Worm (Caenorhabditis elegans) whole organism, L4 larva: ENCODE measurements around the gene K09C6.2.

Experiments used
- D1046.2 ChIP-seq: fragments of 200-800 bp; sonication (Bioruptor generic); IDR thresholded peaks from 2 replicates; pipeline ENCODE4 v1.3.6; 2022; ENCODE audit warnings: missing genetic modification characterization, missing compliant biosample characterization
- F37D6.2 ChIP-seq: sonication (generic microtip); optimal IDR thresholded peaks from 2 replicates; lab custom pipeline; 2016; ENCODE audit warnings: mild to moderate bottlenecking, missing genetic modification characterization, missing compliant biosample characterization
- R02D3.7 ChIP-seq: fragments of 150-350 bp; sonication (generic microtip); optimal IDR thresholded peaks from 3 replicates; lab custom pipeline; 2014; ENCODE audit warnings: missing biosample characterization, missing genetic modification characterization
- T20F7.1 ChIP-seq: fragments of 200-800 bp; sonication (Bioruptor generic); optimal IDR thresholded peaks from 2 replicates; lab custom pipeline; 2018; ENCODE audit warnings: mild to moderate bottlenecking, missing genetic modification characterization, missing compliant biosample characterization
- Y48G9A.11 ChIP-seq: fragments of 200-800 bp; sonication (Bioruptor generic); IDR thresholded peaks from 2 replicates; pipeline ENCODE4 v1.3.6; 2022; ENCODE audit warnings: missing genetic modification reagents, missing genetic modification characterization, missing compliant biosample characterization
- aha-1 ChIP-seq: fragments of 150-350 bp; peaks from one replicate; lab custom pipeline; 2014; ENCODE audit warnings: missing biosample characterization, missing genetic modification characterization
- attf-4 ChIP-seq: sonication (generic microtip); optimal IDR thresholded peaks from 3 replicates; lab custom pipeline; 2017; ENCODE audit warnings: missing biosample characterization, missing genetic modification characterization
- ceh-28 ChIP-seq: fragments of 150-350 bp; optimal IDR thresholded peaks from 2 replicates; lab custom pipeline; 2014; ENCODE audit warnings: missing biosample characterization, missing genetic modification reagents, missing genetic modification characterization
- ceh-44 ChIP-seq: fragments of 200-800 bp; sonication (Bioruptor generic); IDR thresholded peaks from 2 replicates; pipeline ENCODE4 v1.3.6; 2022; ENCODE audit warnings: missing genetic modification reagents, missing genetic modification characterization, missing compliant biosample characterization
- ceh-82 ChIP-seq: sonication (generic microtip); optimal IDR thresholded peaks from 2 replicates; lab custom pipeline; 2017; ENCODE audit warnings: missing biosample characterization, missing genetic modification characterization
- ces-1 ChIP-seq: fragments of 150-350 bp; sonication (generic microtip); optimal IDR thresholded peaks from 4 replicates; lab custom pipeline; 2014; ENCODE audit warnings: missing biosample characterization, missing genetic modification reagents, missing genetic modification characterization
- cey-2 ChIP-seq: sonication (generic microtip); optimal IDR thresholded peaks from 3 replicates; lab custom pipeline; 2017; ENCODE audit warnings: missing genetic modification characterization, mild to moderate bottlenecking, missing compliant biosample characterization, antibody characterized with exemption, borderline replicate concordance; ENCODE audit not compliant: insufficient read depth
- daf-19 ChIP-seq: fragments of 200-800 bp; sonication (Bioruptor generic); conservative IDR thresholded peaks from 2 replicates; pipeline ENCODE4 v1.3.6; 2022; ENCODE audit warnings: missing genetic modification characterization, missing compliant biosample characterization
- daf-8 ChIP-seq: fragments of 200-800 bp; sonication (Bioruptor generic); IDR thresholded peaks from 2 replicates; pipeline ENCODE4 v1.3.6; 2022; ENCODE audit warnings: missing genetic modification characterization, missing compliant biosample characterization
- dmd-6 ChIP-seq: fragments of 200-800 bp; sonication (Bioruptor generic); IDR thresholded peaks from 2 replicates; pipeline ENCODE4 v1.3.6; 2022; ENCODE audit warnings: missing genetic modification reagents, missing genetic modification characterization, missing compliant biosample characterization
- fos-1 ChIP-seq: fragments of 150-350 bp; optimal IDR thresholded peaks from 2 replicates; lab custom pipeline; 2014; ENCODE audit warnings: missing biosample characterization, missing genetic modification characterization
- gei-8 ChIP-seq: fragments of 200-800 bp; sonication (Bioruptor generic); optimal IDR thresholded peaks from 2 replicates; lab custom pipeline; 2018; ENCODE audit warnings: mild to moderate bottlenecking, missing genetic modification characterization, missing compliant biosample characterization
- lim-7 ChIP-seq: fragments of 200-800 bp; sonication (Bioruptor generic); IDR thresholded peaks from 2 replicates; pipeline ENCODE4 v1.3.6; 2022; ENCODE audit warnings: missing genetic modification characterization, missing compliant biosample characterization
- lin-15B ChIP-seq: fragments of 150-350 bp; sonication (generic microtip); optimal IDR thresholded peaks from 3 replicates; lab custom pipeline; 2014; ENCODE audit warnings: missing biosample characterization, missing genetic modification characterization
- lir-3 ChIP-seq: sonication (generic microtip); optimal IDR thresholded peaks from 2 replicates; lab custom pipeline; 2016; ENCODE audit warnings: mild to moderate bottlenecking, missing genetic modification characterization, missing compliant biosample characterization
- madf-9 ChIP-seq: fragments of 200-800 bp; sonication (Bioruptor generic); conservative IDR thresholded peaks from 2 replicates; pipeline ENCODE4 v1.3.6; 2022; ENCODE audit warnings: missing genetic modification reagents, missing genetic modification characterization, missing compliant biosample characterization
- nhr-10 ChIP-seq: fragments of 150-350 bp; optimal IDR thresholded peaks from 2 replicates; lab custom pipeline; 2014; ENCODE audit warnings: missing biosample characterization, missing genetic modification characterization
- nhr-25 ChIP-seq: sonication (generic microtip); optimal IDR thresholded peaks from 2 replicates; lab custom pipeline; 2017; ENCODE audit warnings: missing genetic modification characterization, mild to moderate bottlenecking, missing compliant biosample characterization, antibody characterized with exemption, moderate library complexity, borderline replicate concordance; ENCODE audit not compliant: insufficient read depth
- nhr-41 ChIP-seq: fragments of 200-800 bp; sonication (Bioruptor generic); IDR thresholded peaks from 2 replicates; pipeline ENCODE4 v1.3.6; 2022; ENCODE audit warnings: missing genetic modification reagents, missing genetic modification characterization, missing compliant biosample characterization
- nhr-48 ChIP-seq: sonication (generic microtip); optimal IDR thresholded peaks from 2 replicates; lab custom pipeline; 2016; ENCODE audit warnings: mild to moderate bottlenecking, missing genetic modification characterization, missing compliant biosample characterization
- nhr-76 ChIP-seq: fragments of 150-350 bp; optimal IDR thresholded peaks from 2 replicates; lab custom pipeline; 2014; ENCODE audit warnings: missing biosample characterization, missing genetic modification characterization
- pqm-1 ChIP-seq: sonication (generic microtip); optimal IDR thresholded peaks from 2 replicates; lab custom pipeline; 2017; ENCODE audit warnings: missing biosample characterization, missing genetic modification characterization
- set-16 ChIP-seq: fragments of 200-800 bp; sonication (Bioruptor generic); IDR thresholded peaks from 2 replicates; pipeline ENCODE4 v1.3.6; 2022; ENCODE audit warnings: missing genetic modification reagents, missing genetic modification characterization, missing compliant biosample characterization
- snpc-1.2 ChIP-seq: fragments of 200-800 bp; sonication (Bioruptor generic); IDR thresholded peaks from 2 replicates; pipeline ENCODE4 v1.3.6; 2022; ENCODE audit warnings: missing genetic modification reagents, missing genetic modification characterization, missing compliant biosample characterization
- zfp-3 ChIP-seq: fragments of 200-800 bp; sonication (Bioruptor generic); conservative IDR thresholded peaks from 2 replicates; pipeline ENCODE4 v1.3.6; 2022; ENCODE audit warnings: missing genetic modification reagents, missing genetic modification characterization, missing compliant biosample characterization
- zip-11 ChIP-seq: fragments of 200-800 bp; sonication (Bioruptor generic); IDR thresholded peaks from 2 replicates; pipeline ENCODE4 v1.3.6; 2022; ENCODE audit warnings: missing genetic modification characterization, missing compliant biosample characterization
- zip-2 ChIP-seq: fragments of 150-350 bp; optimal IDR thresholded peaks from 2 replicates; lab custom pipeline; 2014; ENCODE audit warnings: missing biosample characterization, missing genetic modification characterization
- ztf-7 ChIP-seq: fragments of 150-350 bp; optimal IDR thresholded peaks from 2 replicates; lab custom pipeline; 2014; ENCODE audit warnings: missing biosample characterization, missing genetic modification characterization

K09C6.2 gene

DNA sequence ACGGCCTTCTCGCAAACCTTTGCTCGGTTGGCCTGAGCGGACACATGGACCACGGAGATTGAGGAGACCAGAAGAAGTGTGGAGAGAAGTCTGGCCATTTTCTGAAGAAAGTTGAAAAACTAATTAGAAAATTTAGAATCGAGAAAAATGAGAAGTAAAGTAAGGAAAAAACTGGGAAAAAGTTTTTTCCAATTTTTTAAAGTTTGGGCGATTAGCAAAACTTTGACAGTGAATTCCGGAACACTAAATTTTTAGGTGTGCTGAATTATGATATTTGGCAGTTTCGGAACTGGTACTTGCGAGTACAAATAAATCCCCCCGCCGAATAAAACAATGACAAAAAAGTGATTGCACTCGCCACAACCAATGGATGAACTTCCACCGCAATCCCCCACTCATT lies 10.1 kb downstream of the K09C6.2 start, which contains the start of gene T02B11.3:
T02B11.3 (minus strand) TSS at position 101 of the 400 bp plus-strand sequence.
- TF ChIP-seq nhr-76 (tag; lab: Kevin White, UChicago) (no peak), F37D6.2 (tag; lab: Kevin White, UChicago) (no peak), dmd-6 (no peak), set-16 (GFP tag; lab: Robert Waterston, UW) (no peak), ceh-44 (GFP tag; lab: Robert Waterston, UW) (no peak), madf-9 (GFP tag; lab: Robert Waterston, UW) (no peak), Y48G9A.11 (GFP tag; lab: Robert Waterston, UW) (no peak), ces-1 (GFP tag; lab: Kevin White, UChicago) (no peak), zfp-3 (GFP tag; lab: Robert Waterston, UW) (no peak), nhr-10 (tag; lab: Kevin White, UChicago) (no peak), nhr-48 (no peak), attf-4 (tag; lab: Kevin White, UChicago) (no peak), lim-7 (GFP tag; lab: Robert Waterston, UW) (no peak), R02D3.7 (tag; lab: Kevin White, UChicago) (no peak), zip-11 (no peak)

DNA sequence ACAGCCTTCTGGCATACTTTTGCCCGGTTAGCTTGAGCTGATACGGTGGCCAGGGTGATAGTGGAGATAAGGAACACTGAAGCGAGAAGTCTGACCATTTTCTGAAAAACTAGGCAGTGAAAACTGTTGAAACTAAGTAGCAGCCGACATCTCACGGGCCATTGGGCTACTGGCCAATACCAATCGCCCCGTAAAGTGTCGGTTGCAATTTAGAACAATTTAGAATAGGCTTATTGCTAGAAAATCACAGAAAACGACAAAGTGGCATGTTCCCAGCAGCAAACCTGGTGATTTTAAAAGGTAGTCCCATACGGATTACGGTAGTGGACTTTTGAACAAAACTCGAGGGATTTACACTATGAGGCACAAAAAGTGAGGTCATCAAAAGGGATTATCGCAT lies 14.4 kb downstream of the K09C6.2 start, which contains the start of gene T02B11.4:
T02B11.4 (minus strand) TSS at position 101 of the 400 bp plus-strand sequence.
- TF ChIP-seq snpc-1.2 (no peak), T20F7.1 (GFP tag; lab: Kevin White, UChicago) (no peak)
- TF ChIP-seq, all 104 proteins: peak for 0

DNA sequence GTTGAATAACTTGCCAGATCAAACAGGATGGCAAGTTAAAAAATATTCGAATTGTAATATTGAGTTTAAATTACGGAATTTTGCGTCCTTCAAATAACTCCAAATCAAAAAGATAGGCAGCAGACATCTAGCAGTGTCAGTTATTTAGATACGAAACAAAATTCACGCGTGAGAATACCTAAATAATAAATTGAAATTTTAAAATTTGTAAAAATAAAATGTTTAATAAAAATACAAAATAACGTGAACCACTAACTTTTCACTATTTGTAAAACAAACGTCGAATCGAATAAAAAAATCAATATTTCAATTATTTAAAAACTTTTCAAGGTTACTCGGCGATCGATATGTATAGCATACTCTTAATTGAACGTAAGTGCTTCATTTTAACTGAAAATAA lies 19.3 kb downstream of the K09C6.2 start, which contains the start of gene T02B11.9:
T02B11.9 (plus strand) TSS at position 301 of the 400 bp plus-strand sequence.
- no peak for TF ChIP-seq nhr-25 (tag; lab: Kevin White, UChicago)
- TF ChIP-seq zip-11, result no peak
- no peak for TF ChIP-seq gei-8 (GFP tag; lab: Kevin White, UChicago)
- TF ChIP-seq ceh-82 (tag; lab: Kevin White, UChicago), result no peak
- TF ChIP-seq nhr-76 (tag; lab: Kevin White, UChicago), result no peak

ce11 chrV:878567-878966 lies 21.9 kb downstream of the K09C6.2 start, which contains the start of gene T02B11.8:
Gene T02B11.8 (minus strand): TSS chrV:878667.
- TF ChIP-seq lir-3 (no peak), nhr-41 (GFP tag; lab: Robert Waterston, UW) (no peak), cey-2 (tag; lab: Kevin White, UChicago) (no peak), pqm-1 (tag; lab: Kevin White, UChicago) (no peak), zip-11 (no peak), D1046.2 (GFP tag; lab: Robert Waterston, UW) (no peak), daf-19 (GFP tag; lab: Robert Waterston, UW) (no peak)

DNA sequence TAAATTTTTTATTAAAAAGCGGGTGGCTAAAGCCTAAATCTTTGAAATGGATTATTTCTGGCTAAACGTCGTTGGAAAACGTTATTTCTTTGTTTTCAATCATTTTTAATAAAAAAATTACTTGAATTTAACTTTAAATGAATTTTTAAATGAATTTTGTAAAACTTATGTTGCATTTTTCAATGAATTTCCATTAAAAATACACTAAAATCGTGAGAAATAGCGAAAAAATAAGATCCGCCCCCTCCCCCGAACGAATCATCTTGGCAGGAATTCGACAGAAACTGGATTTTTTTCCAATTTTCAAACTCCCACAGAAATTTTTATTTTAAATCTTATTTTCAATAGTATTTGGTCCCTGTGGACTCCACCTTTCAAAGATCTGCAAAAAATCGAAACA lies 22.5 kb downstream of the K09C6.2 start, which contains the start of gene srg-53:
srg-53 (plus strand) TSS at position 301 of the 400 bp plus-strand sequence.
- TF ChIP-seq zip-2 (no peak), ceh-28 (tag; lab: Kevin White, UChicago) (no peak)

- no peak for TF ChIP-seq ztf-7 (tag; lab: Kevin White, UChicago)
- TF ChIP-seq aha-1 (tag; lab: Kevin White, UChicago), result no peak
- TF ChIP-seq ceh-44 (GFP tag; lab: Robert Waterston, UW), result no peak
- TF ChIP-seq cey-2 (tag; lab: Kevin White, UChicago), result no peak
- TF ChIP-seq fos-1 (tag; lab: Kevin White, UChicago), result no peak
- no peak for TF ChIP-seq lin-15B (tag; lab: Kevin White, UChicago)
- no peak for TF ChIP-seq ceh-28 (tag; lab: Kevin White, UChicago)
- no peak for TF ChIP-seq R02D3.7 (tag; lab: Kevin White, UChicago)
- no peak for TF ChIP-seq daf-8 (GFP tag; lab: Robert Waterston, UW)
Observed at ce11 chrV:884324-884723, 27.7 kb downstream of the K09C6.2 start, which contains the start of gene srj-38. Gene srj-38 (minus strand): TSS chrV:884424.
